Fruit fly (Drosophila melanogaster) whole organism, wandering third instar larva: Measurements from ENCODE around the gene dib.

Experiments
- Jra ChIP-seq: sonication (Bioruptor generic); optimal IDR thresholded peaks from 2 replicates; lab custom pipeline; 2016; ENCODE audit warnings: missing biosample characterization, missing genetic modification characterization
- Mio ChIP-seq: sonication (Bioruptor generic); optimal IDR thresholded peaks from 2 replicates; lab custom pipeline; 2016; ENCODE audit warnings: missing biosample characterization, missing genetic modification characterization
- N ChIP-seq: fragments of >200 bp; optimal IDR thresholded peaks from 2 replicates; lab custom pipeline; 2018; ENCODE audit warnings: missing biosample characterization, missing external identifiers, missing genetic modification characterization
- Vsx2 ChIP-seq: fragments of 200-300, 225-300 bp; sonication (Bioruptor generic); optimal IDR thresholded peaks from 2 replicates; lab custom pipeline; 2018; ENCODE audit warnings: missing biosample characterization, missing genetic modification characterization; ENCODE audit not compliant: partially characterized antibody
- br ChIP-seq: fragments of 200-800 bp; sonication (Bioruptor generic); optimal IDR thresholded peaks from 2 replicates; lab custom pipeline; 2016; ENCODE audit warnings: missing biosample characterization, missing genetic modification characterization

dm6 chr3L:4080278-4080677 lies 18.2 kb downstream of the dib start:
- no peak for TF ChIP-seq Mio (GFP tag; lab: Kevin White, UChicago)
- no peak for TF ChIP-seq br (GFP tag; lab: Kevin White, UChicago)
- TF ChIP-seq Jra (GFP tag; lab: Kevin White, UChicago) = no peak
- TF ChIP-seq Vsx2 = no peak
- no peak for TF ChIP-seq N (GFP tag; lab: Kevin White, UChicago)
